Worm (Caenorhabditis elegans) whole organism, L1 larva: ENCODE data around the gene lec-12.

Experiments
- C16A3.4 ChIP-seq: fragments of 150-350 bp; optimal IDR thresholded peaks from 2 replicates; lab custom pipeline; 2014; ENCODE audit warnings: missing biosample characterization, missing genetic modification characterization
- C34B4.2 ChIP-seq: sonication (generic microtip); optimal IDR thresholded peaks from 2 replicates; lab custom pipeline; 2017; ENCODE audit warnings: mild to moderate bottlenecking, missing genetic modification characterization, missing compliant biosample characterization
- F16B12.6 ChIP-seq: fragments of 150-350 bp; optimal IDR thresholded peaks from 2 replicates; lab custom pipeline; 2014; ENCODE audit warnings: missing biosample characterization, missing genetic modification characterization
- Y116A8C.19 ChIP-seq: sonication (generic microtip); optimal IDR thresholded peaks from 2 replicates; lab custom pipeline; 2016; ENCODE audit warnings: missing compliant biosample characterization, missing genetic modification characterization, borderline replicate concordance
- ama-1 ChIP-seq: fragments of 150-350 bp; optimal IDR thresholded peaks from 2 replicates; lab custom pipeline; 2014
- ceh-8 ChIP-seq: fragments of 200-800 bp; sonication (Bioruptor generic); optimal IDR thresholded peaks from 2 replicates; lab custom pipeline; 2018; ENCODE audit warnings: mild to moderate bottlenecking, missing genetic modification characterization, moderate library complexity, missing compliant biosample characterization
- ces-1 ChIP-seq: fragments of 150-350 bp; optimal IDR thresholded peaks from 2 replicates; lab custom pipeline; 2014; ENCODE audit warnings: missing biosample characterization, missing genetic modification reagents, missing genetic modification characterization
- dpl-1 ChIP-seq, 3 experiments: fragments of 150-350 bp in 2 of 3; sonication (generic microtip) in 1 of 3; optimal IDR thresholded peaks; 2 replicates each; lab custom pipeline; 2014 to 2017; ENCODE audit warnings: missing biosample characterization in 3 of 3, missing genetic modification characterization in 3 of 3, missing genetic modification reagents in 3 of 3
- elt-2 ChIP-seq: sonication (generic microtip); optimal IDR thresholded peaks from 2 replicates; lab custom pipeline; 2016; ENCODE audit warnings: missing genetic modification characterization, mild to moderate bottlenecking, inconsistent platforms, missing compliant biosample characterization, missing genetic modification reagents
- elt-3 ChIP-seq, 6 experiments: fragments of 150-350 bp in 1 of 6; sonication (generic microtip); optimal IDR thresholded peaks; 2 replicates each; lab custom pipeline; 2017 to 2018; ENCODE audit warnings: missing biosample characterization in 6 of 6, missing genetic modification characterization in 6 of 6, inconsistent platforms in 1 of 6
- fkh-4 ChIP-seq: sonication (generic microtip); optimal IDR thresholded peaks from 2 replicates; lab custom pipeline; 2016; ENCODE audit warnings: missing compliant biosample characterization, missing genetic modification characterization, borderline replicate concordance
- hlh-4 ChIP-seq: sonication (generic microtip); optimal IDR thresholded peaks from 2 replicates; lab custom pipeline; 2016; ENCODE audit warnings: mild to moderate bottlenecking, missing genetic modification characterization, missing compliant biosample characterization
- hpl-2 ChIP-seq: fragments of 150-350 bp; optimal IDR thresholded peaks from 2 replicates; lab custom pipeline; 2014; ENCODE audit warnings: missing biosample characterization, missing genetic modification reagents, missing genetic modification characterization
- isw-1 ChIP-seq: fragments of 200-800 bp; sonication (Bioruptor generic); IDR thresholded peaks from 2 replicates; pipeline ENCODE4 v1.3.6; 2022; ENCODE audit warnings: missing genetic modification characterization, missing compliant biosample characterization
- lin-15B ChIP-seq: fragments of 150-350 bp; sonication (generic microtip); optimal IDR thresholded peaks from 3 replicates; lab custom pipeline; 2014; ENCODE audit warnings: missing biosample characterization, missing genetic modification characterization
- mdl-1 ChIP-seq, 2 experiments: fragments of 150-350 bp; optimal IDR thresholded peaks; 2 replicates each; lab custom pipeline; 2014 to 2017; ENCODE audit warnings: missing biosample characterization in 2 of 2, missing genetic modification characterization in 2 of 2, inconsistent platforms in 1 of 2
- mep-1 ChIP-seq: fragments of 150-350 bp; optimal IDR thresholded peaks from 2 replicates; lab custom pipeline; 2014; ENCODE audit warnings: missing biosample characterization, missing genetic modification characterization
- nhr-11 ChIP-seq: fragments of 150-350 bp; optimal IDR thresholded peaks from 2 replicates; lab custom pipeline; 2014; ENCODE audit warnings: missing biosample characterization, missing genetic modification characterization
- nhr-19 ChIP-seq: fragments of 200-800 bp; sonication (Bioruptor generic); conservative IDR thresholded peaks from 2 replicates; pipeline ENCODE4 v1.3.6; 2022; ENCODE audit warnings: missing genetic modification characterization, missing compliant biosample characterization
- nhr-28 ChIP-seq: fragments of 150-350 bp; optimal IDR thresholded peaks from 2 replicates; lab custom pipeline; 2014; ENCODE audit warnings: missing biosample characterization, missing genetic modification characterization
- nhr-85 ChIP-seq: sonication (generic microtip); peaks from one replicate; lab custom pipeline; 2016; ENCODE audit warnings: missing genetic modification characterization, inconsistent platforms, missing compliant biosample characterization
- pag-3 ChIP-seq: sonication (generic microtip); optimal IDR thresholded peaks from 2 replicates; lab custom pipeline; 2017; ENCODE audit warnings: missing genetic modification characterization, mild to moderate bottlenecking, missing compliant biosample characterization, antibody characterized with exemption, borderline replicate concordance; ENCODE audit not compliant: insufficient read depth
- pax-3 ChIP-seq: fragments of 200-800 bp; sonication (Bioruptor generic); optimal IDR thresholded peaks from 2 replicates; lab custom pipeline; 2018; ENCODE audit warnings: mild to moderate bottlenecking, missing genetic modification characterization, moderate library complexity, missing compliant biosample characterization
- skn-1 ChIP-seq: fragments of 150-350 bp; optimal IDR thresholded peaks from 2 replicates; lab custom pipeline; 2014; ENCODE audit warnings: missing biosample characterization, missing genetic modification characterization
- snpc-4 ChIP-seq: fragments of 150-350 bp; optimal IDR thresholded peaks from 2 replicates; lab custom pipeline; 2014; ENCODE audit warnings: missing biosample characterization, missing genetic modification characterization
- snu-23 ChIP-seq: sonication (generic microtip); optimal IDR thresholded peaks from 2 replicates; lab custom pipeline; 2016; ENCODE audit warnings: missing genetic modification characterization, missing compliant biosample characterization
- sup-37 ChIP-seq: fragments of 200-800 bp; sonication (Bioruptor generic); optimal IDR thresholded peaks from 2 replicates; lab custom pipeline; 2018; ENCODE audit warnings: mild to moderate bottlenecking, missing genetic modification characterization, missing compliant biosample characterization
- swsn-7 ChIP-seq: sonication (generic microtip); optimal IDR thresholded peaks from 2 replicates; lab custom pipeline; 2016; ENCODE audit warnings: missing genetic modification characterization, missing compliant biosample characterization
- tlp-1 ChIP-seq: fragments of 150-350 bp; optimal IDR thresholded peaks from 2 replicates; lab custom pipeline; 2014; ENCODE audit warnings: missing biosample characterization, missing genetic modification characterization
- unc-130 ChIP-seq: fragments of 150-350 bp; optimal IDR thresholded peaks from 2 replicates; lab custom pipeline; 2017; ENCODE audit warnings: missing biosample characterization, missing genetic modification characterization, inconsistent platforms
- unc-30 ChIP-seq: sonication (generic microtip); optimal IDR thresholded peaks from 2 replicates; lab custom pipeline; 2017; ENCODE audit warnings: missing biosample characterization, missing genetic modification characterization
- unc-98 ChIP-seq: fragments of 200-800 bp; sonication (Bioruptor generic); IDR thresholded peaks from 2 replicates; pipeline ENCODE4 v1.3.6; 2022; ENCODE audit warnings: missing genetic modification characterization, missing compliant biosample characterization
- vab-15 ChIP-seq: sonication (generic microtip); optimal IDR thresholded peaks from 2 replicates; lab custom pipeline; 2017; ENCODE audit warnings: missing genotype, mild to moderate bottlenecking, missing genetic modification characterization, missing compliant biosample characterization
- zag-1 ChIP-seq: fragments of 150-350 bp; optimal IDR thresholded peaks from 2 replicates; lab custom pipeline; 2014; ENCODE audit warnings: missing biosample characterization, missing genetic modification characterization
- zip-4 ChIP-seq: fragments of 200-800 bp; sonication (Bioruptor generic); optimal IDR thresholded peaks from 2 replicates; lab custom pipeline; 2018; ENCODE audit warnings: mild to moderate bottlenecking, missing genetic modification characterization, moderate library complexity, missing compliant biosample characterization

lec-12 gene

DNA sequence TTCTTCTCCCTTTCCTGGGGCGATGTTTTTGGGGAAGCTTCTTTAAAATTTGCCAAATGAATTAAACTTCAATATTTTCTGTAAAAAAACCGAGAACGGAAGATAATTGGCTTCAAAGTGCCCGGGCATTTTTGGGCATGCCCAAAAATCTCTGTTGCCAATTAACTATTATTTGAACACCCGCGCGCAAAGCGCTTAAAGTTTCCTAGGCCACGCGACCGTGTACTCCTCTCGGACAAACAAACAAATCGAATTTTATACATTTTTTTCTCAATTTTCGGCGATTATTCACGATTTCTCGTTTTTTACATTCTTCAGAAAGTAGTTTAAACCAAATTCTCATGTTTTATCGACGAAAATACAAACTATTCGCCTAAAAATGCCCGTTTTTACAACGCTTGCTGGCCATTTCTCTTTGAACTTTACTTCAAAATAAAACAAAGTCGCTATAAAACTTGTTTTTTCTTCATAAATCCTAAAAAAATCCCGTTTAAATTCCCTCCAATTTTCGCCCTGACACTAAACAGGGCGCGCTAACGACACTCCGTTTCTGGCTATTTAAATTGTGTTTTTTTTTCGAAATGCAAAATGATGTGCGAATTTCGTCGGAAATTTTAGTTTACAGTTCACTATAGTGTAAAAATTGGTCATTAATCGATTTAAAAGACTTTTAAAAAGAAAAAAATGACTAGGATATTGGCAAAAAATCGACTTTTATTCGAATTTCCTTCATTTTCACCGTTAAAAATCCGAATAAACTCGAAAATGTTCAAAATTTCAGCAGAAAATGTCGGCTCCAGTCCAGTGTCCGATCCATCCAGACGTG is 47.9 kb upstream of the lec-12 start, which contains the start of gene ttb-1 (continued):
- TF ChIP-seq dpl-1 (GFP tag; optimal IDR thresholded peaks at IDR 0.05; lab: Kevin White, UChicago) = peak; percentile 91 to 97 (median 96)
- TF ChIP-seq elt-3 (tag; optimal IDR thresholded peaks at IDR 0.05; lab: Kevin White, UChicago) = peak in 2 of 6 experiments; percentile 11 to 19
- TF ChIP-seq elt-2 (tag; lab: Kevin White, UChicago) = no peak
- peak; percentile 26 for TF ChIP-seq lin-15B (tag; lab: Kevin White, UChicago)
- TF ChIP-seq Y116A8C.19 (tag; lab: Kevin White, UChicago) = no peak
- TF ChIP-seq ama-1 = no peak
- TF ChIP-seq swsn-7 (tag; lab: Kevin White, UChicago) = peak; percentile 44
- 0 out of 2 replicates have a peak, but pooled peaks have one; percentile 32 for TF ChIP-seq unc-98
- TF ChIP-seq zip-4 = no peak
- peak; percentile 63 for TF ChIP-seq F16B12.6 (tag; lab: Kevin White, UChicago)
- no peak for TF ChIP-seq C34B4.2 (tag; lab: Kevin White, UChicago)
- no peak for TF ChIP-seq nhr-28 (tag; lab: Kevin White, UChicago)
- TF ChIP-seq ceh-8 (GFP tag; lab: Kevin White, UChicago) = no peak
- peak; percentile 15; the same call in 1 of the 2 replicates for TF ChIP-seq isw-1 (GFP tag; lab: Robert Waterston, UW)
- no peak for TF ChIP-seq pag-3 (tag; lab: Kevin White, UChicago)
- TF ChIP-seq sup-37 (GFP tag; lab: Kevin White, UChicago) = no peak
- no peak for TF ChIP-seq unc-130 (tag; lab: Kevin White, UChicago)
- no peak for TF ChIP-seq pax-3
- peak; percentile 55 for TF ChIP-seq mep-1 (tag; lab: Kevin White, UChicago)
- TF ChIP-seq hpl-2 (GFP tag; lab: Kevin White, UChicago) = no peak
- peak; percentile 70 for TF ChIP-seq snu-23 (GFP tag; lab: Kevin White, UChicago)
- peak; percentile 32 for TF ChIP-seq C16A3.4
- TF ChIP-seq nhr-19 (GFP tag; lab: Robert Waterston, UW) = peak; percentile 27; the same call in 1 of the 2 replicates
- TF ChIP-seq hlh-4 (tag; lab: Kevin White, UChicago) = no peak
- no peak for TF ChIP-seq vab-15 (tag; lab: Kevin White, UChicago)
- peak; percentile 27 for TF ChIP-seq fkh-4 (tag; lab: Kevin White, UChicago)
- TF ChIP-seq snpc-4 (tag; lab: Kevin White, UChicago) = no peak
- TF ChIP-seq mdl-1 (tag; optimal IDR thresholded peaks at IDR 0.05; lab: Kevin White, UChicago) = peak in 1 of 2 experiments; percentile 43
- TF ChIP-seq unc-30 (tag; lab: Kevin White, UChicago) = no peak
- TF ChIP-seq nhr-11 (tag; lab: Kevin White, UChicago) = no peak
- TF ChIP-seq skn-1 (tag; lab: Kevin White, UChicago) = peak; percentile 59
- no peak for TF ChIP-seq tlp-1 (tag; lab: Kevin White, UChicago)
- TF ChIP-seq zag-1 (tag; lab: Kevin White, UChicago) = no peak

DNA sequence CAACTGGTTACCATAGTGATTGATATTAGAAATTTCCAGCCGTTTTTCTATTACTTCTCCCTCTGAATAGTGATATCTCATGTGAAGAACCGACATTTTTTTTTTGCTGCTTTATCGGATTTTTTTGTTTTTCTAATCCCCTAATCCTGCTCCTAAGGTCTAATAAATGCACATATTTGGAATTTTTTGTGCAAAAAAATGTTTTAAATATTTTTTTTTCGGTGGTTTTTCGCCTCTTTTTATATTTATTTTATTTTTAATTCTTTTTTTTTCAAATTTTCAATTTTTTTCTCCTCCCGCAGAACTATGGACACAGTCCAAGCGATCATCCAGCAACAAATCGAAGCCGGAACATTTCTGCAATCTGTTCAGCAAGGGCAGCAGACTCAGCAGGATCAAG is 37.5 kb upstream of the lec-12 start, which contains the start of gene Y108G3AL.2:
Y108G3AL.2 (plus strand) TSS at position 301 of the 400 bp plus-strand sequence.
- TF ChIP-seq elt-3 (tag; optimal IDR thresholded peaks at IDR 0.05; lab: Kevin White, UChicago) (no peak), ces-1 (GFP tag; lab: Kevin White, UChicago) (no peak), dpl-1 (GFP tag; optimal IDR thresholded peaks at IDR 0.05; lab: Kevin White, UChicago) (no peak), swsn-7 (tag; lab: Kevin White, UChicago) (no peak)

DNA sequence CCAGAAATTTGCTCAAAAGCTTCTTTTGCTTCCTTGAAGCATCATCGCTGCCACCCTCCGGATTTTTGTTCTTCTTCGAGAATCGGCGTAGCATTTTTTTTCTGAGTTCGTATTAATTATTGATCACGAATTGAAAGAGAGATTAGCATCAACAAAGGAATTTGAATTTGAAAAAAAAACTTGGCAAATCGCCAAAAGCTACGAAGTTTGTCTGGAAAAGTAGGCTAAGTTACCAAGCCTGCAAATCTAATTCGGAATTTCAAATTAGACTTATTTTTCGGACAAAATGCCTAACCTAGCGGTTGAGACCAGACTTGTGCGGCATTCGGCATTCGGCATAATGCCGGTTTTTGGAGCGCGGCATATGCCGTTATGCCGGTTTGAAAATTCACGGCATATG is 32.1 kb upstream of the lec-12 start, which contains the start of gene cfap-36:
cfap-36 (minus strand) TSS at position 101 of the 400 bp plus-strand sequence.
- TF ChIP-seq unc-98 (no peak), nhr-85 (tag; lab: Kevin White, UChicago) (peak; percentile 57)
